Worm (Caenorhabditis elegans): Measurements from ENCODE around the gene Y81B9A.3.

Y81B9A.3 gene

DNA sequence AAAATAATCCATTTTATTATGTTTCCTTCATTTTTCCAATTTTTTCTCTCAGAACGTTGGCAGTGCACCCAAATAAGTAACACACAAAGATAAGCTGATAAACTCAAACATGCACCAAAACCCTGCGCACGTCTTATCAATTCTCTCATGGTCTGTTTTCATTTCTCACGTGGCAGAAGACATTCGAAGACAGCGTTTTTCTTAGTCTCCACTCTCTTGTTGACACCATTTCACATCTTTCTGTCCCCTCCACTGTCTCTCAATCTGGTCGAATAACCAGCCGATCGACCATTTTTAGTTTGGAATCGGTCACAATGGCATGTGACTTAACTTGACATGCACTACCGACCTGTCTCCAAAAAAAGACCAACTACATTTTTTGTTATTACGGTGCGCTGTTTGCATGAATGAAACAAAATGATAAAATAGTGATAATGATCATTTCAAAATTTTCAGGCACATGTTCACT is 31.7 kb downstream of the Y81B9A.3 start, which contains the start of gene C35B8.3 (continued):
- TF ChIP-seq madf-5 (GFP tag; IDR thresholded peaks at IDR 0.05) (no peak), ZK337.2 (GFP tag; IDR thresholded peaks at IDR 0.05) (no peak)

DNA sequence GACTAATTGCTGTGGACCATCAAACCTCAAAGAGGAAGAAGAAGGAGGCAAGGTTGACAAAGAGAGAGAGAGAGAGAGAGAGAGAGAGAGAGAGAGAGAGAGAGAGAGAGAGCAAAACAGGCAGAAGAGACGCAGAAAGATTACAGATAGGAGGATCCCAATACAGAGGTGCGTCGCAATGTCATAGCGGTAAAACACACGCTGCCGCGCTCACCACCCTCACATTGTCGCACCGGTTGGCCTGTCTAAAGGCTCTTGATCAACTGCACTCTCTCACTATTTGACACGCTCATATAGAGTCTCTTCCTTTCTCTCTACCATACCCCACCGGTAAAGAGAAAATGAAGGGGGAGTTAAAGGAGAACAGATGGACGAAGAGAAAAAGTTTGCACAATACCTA is 43.0 kb downstream of the Y81B9A.3 start:
- TF ChIP-seq dpl-1 (GFP tag; optimal IDR thresholded peaks at IDR 0.05) (no peak), hlh-30 (tag; optimal IDR thresholded peaks at IDR 0.05; ENCODE audit: insufficient read depth) (peak; percentile 53), sdz-12 (GFP tag; optimal IDR thresholded peaks at IDR 0.05) (no peak), daf-12 (tag; optimal IDR thresholded peaks at IDR 0.05) (no peak), ctbp-1 (GFP tag; IDR thresholded peaks at IDR 0.05) (no peak), saeg-2 (GFP tag; IDR thresholded peaks at IDR 0.05) (no peak), dmd-6 (GFP tag; IDR thresholded peaks at IDR 0.05) (peak; percentile 56), aly-2 (tag; optimal IDR thresholded peaks at IDR 0.05) (no peak), daf-16 (GFP tag; optimal IDR thresholded peaks at IDR 0.05) (no peak), daf-16 (tag; optimal IDR thresholded peaks at IDR 0.05) (peak; percentile 44), nhr-6 (tag; optimal IDR thresholded peaks at IDR 0.05) (peak; percentile 77), Y75B8A.6 (GFP tag; IDR thresholded peaks at IDR 0.05) (no peak), set-16 (GFP tag; IDR thresholded peaks at IDR 0.05) (peak; percentile 63; the same call in 1 of the 2 replicates), mdt-29 (GFP tag; IDR thresholded peaks at IDR 0.05) (no peak), spr-1 (tag; optimal IDR thresholded peaks at IDR 0.05) (no peak), lir-3 (tag; optimal IDR thresholded peaks at IDR 0.05) (no peak), lin-38 (GFP tag; IDR thresholded peaks at IDR 0.05) (no peak), lsy-2 (tag; optimal IDR thresholded peaks at IDR 0.05) (no peak), nhr-48 (tag; optimal IDR thresholded peaks at IDR 0.05) (peak; percentile 3), mes-2 (tag; optimal IDR thresholded peaks at IDR 0.05; ENCODE audit: poor library complexity, severe bottlenecking) (peak; percentile 35), madf-9 (GFP tag; conservative IDR thresholded peaks at IDR 0.05) (0 out of 2 replicates have a peak, but pooled peaks have one; percentile 38), nhr-41 (GFP tag; IDR thresholded peaks at IDR 0.05) (no peak), arid-1 (GFP tag; conservative IDR thresholded peaks at IDR 0.05) (0 out of 2 replicates have a peak, but pooled peaks have one; percentile 41), madf-5 (GFP tag; IDR thresholded peaks at IDR 0.05) (no peak), ZK546.5 (tag; optimal IDR thresholded peaks at IDR 0.05) (no peak), egl-43 (GFP tag; IDR thresholded peaks at IDR 0.05) (no peak), T20F7.1 (GFP tag; optimal IDR thresholded peaks at IDR 0.05) (no peak), F37D6.2 (tag; optimal IDR thresholded peaks at IDR 0.05) (no peak), snpc-1.2 (GFP tag; IDR thresholded peaks at IDR 0.05) (no peak), nhr-10 (tag; optimal IDR thresholded peaks at IDR 0.05) (no peak), ceh-62 (tag; optimal IDR thresholded peaks at IDR 0.05) (no peak), lin-39 (tag; optimal IDR thresholded peaks at IDR 0.05) (no peak), Y5F2A.4 (GFP tag; optimal IDR thresholded peaks at IDR 0.05) (no peak), F49E8.2 (tag; optimal IDR thresholded peaks at IDR 0.05; ENCODE audit: borderline replicate concordance) (no peak), F44E2.7 (GFP tag; IDR thresholded peaks at IDR 0.05) (no peak), nhr-237 (tag; optimal IDR thresholded peaks at IDR 0.05) (no peak), ceh-32 (tag; optimal IDR thresholded peaks at IDR 0.05; ENCODE audit: poor library complexity) (no peak), lin-29 (GFP tag; IDR thresholded peaks at IDR 0.05) (no peak), jun-1 (tag; optimal IDR thresholded peaks at IDR 0.05) (no peak), daf-8 (GFP tag; IDR thresholded peaks at IDR 0.05) (no peak), hif-1 (tag; optimal IDR thresholded peaks at IDR 0.05) (no peak), lim-7 (GFP tag; IDR thresholded peaks at IDR 0.05) (no peak), hmg-1.1 (GFP tag; IDR thresholded peaks at IDR 0.05) (peak; percentile 37; the same call in 1 of the 2 replicates), nhr-76 (tag; optimal IDR thresholded peaks at IDR 0.05) (no peak), unc-130 (GFP tag; optimal IDR thresholded peaks at IDR 0.05) (no peak), ztf-7 (tag; optimal IDR thresholded peaks at IDR 0.05) (peak; percentile 16), php-3 (GFP tag; IDR thresholded peaks at IDR 0.05) (no peak), zag-1 (tag; optimal IDR thresholded peaks at IDR 0.05) (no peak), dmd-8 (GFP tag; IDR thresholded peaks at IDR 0.05) (no peak)
